Worm (Caenorhabditis elegans): ENCODE results near the gene R04F11.3.

Gene R04F11.3

DNA sequence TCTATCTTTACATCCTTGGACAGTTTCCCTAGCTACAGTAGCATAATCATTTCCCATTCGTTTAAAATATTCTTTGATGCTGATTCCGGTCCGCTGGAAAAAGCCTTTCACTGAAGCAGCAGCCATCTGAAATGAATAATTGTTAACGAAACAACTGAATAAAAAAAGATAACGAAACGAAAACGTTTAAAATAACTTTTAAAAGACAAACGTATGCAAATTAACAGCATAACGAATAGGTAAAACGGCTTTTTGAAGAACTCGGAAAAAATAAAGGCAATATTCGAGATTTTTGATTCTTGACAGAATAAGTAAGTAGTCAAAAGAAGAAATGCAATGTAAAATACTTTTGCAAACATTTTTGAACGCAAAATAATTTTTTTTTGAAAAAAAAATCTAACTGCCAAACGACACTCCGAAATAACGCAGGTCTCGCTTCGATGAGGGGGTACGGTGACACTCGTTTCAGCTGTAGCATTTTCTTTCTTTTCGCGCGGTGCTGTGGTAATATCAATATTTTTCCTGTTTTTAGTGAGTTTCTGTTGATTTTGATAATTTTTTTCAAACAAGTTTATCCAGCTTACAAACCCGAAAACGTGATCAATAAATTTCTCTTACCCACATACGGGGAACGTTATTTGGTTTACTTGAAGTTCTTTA is 1.0 kb upstream of the R04F11.3 start, which contains the start of the genes R04F11.5 and R04F11.2 (continued):
- TF ChIP-seq jun-1 (tag; optimal IDR thresholded peaks at IDR 0.05): peak; percentile 66
- TF ChIP-seq fkh-4 (tag; optimal IDR thresholded peaks at IDR 0.05; ENCODE audit: borderline replicate concordance): no peak
- TF ChIP-seq nhr-11 (tag; optimal IDR thresholded peaks at IDR 0.05): peak; percentile 34
- TF ChIP-seq C04F5.9 (tag; optimal IDR thresholded peaks at IDR 0.05): no peak
- peak; percentile 92 for TF ChIP-seq mep-1 (tag; optimal IDR thresholded peaks at IDR 0.05)
- 0 out of 2 replicates have a peak, but pooled peaks have one; percentile 56 for TF ChIP-seq grh-1 (GFP tag; IDR thresholded peaks at IDR 0.05)
- TF ChIP-seq lsy-2 (tag; optimal IDR thresholded peaks at IDR 0.05): peak; percentile 99
- TF ChIP-seq hpl-2 (GFP tag; optimal IDR thresholded peaks at IDR 0.05): peak; percentile 2
- peak; percentile 49 for TF ChIP-seq dsc-1 (tag; optimal IDR thresholded peaks at IDR 0.05)
- TF ChIP-seq nhr-90 (tag; optimal IDR thresholded peaks at IDR 0.05; ENCODE audit: poor library complexity): peak; percentile 71
- TF ChIP-seq blmp-1 (tag; optimal IDR thresholded peaks at IDR 0.05): peak; percentile 78
- peak; percentile 31 for TF ChIP-seq nhr-237 (tag; optimal IDR thresholded peaks at IDR 0.05)
- peak; percentile 94 for TF ChIP-seq C16A3.4 (tag; optimal IDR thresholded peaks at IDR 0.05)
- peak; percentile 84 for TF ChIP-seq nhr-71 (tag; optimal IDR thresholded peaks at IDR 0.05)
- peak in 3 of 6 experiments; percentile 45 to 91 (median 65) for TF ChIP-seq elt-3 (tag; optimal IDR thresholded peaks at IDR 0.05)
- peak; percentile 82 for TF ChIP-seq unc-130 (tag; optimal IDR thresholded peaks at IDR 0.05)
- TF ChIP-seq aly-2 (tag; optimal IDR thresholded peaks at IDR 0.05): peak; percentile 19
- TF ChIP-seq irx-1 (tag; optimal IDR thresholded peaks at IDR 0.05): peak; percentile 49
- TF ChIP-seq rnt-1 (tag; optimal IDR thresholded peaks at IDR 0.05): peak; percentile 68
- TF ChIP-seq dpl-1 (GFP tag; optimal IDR thresholded peaks at IDR 0.05): peak; percentile 80 to 88 (median 82)
- TF ChIP-seq fos-1 (tag; optimal IDR thresholded peaks at IDR 0.05): peak; percentile 71
- no peak for TF ChIP-seq fkh-10 (GFP tag; optimal IDR thresholded peaks at IDR 0.05)
- TF ChIP-seq tbx-2 (tag; optimal IDR thresholded peaks at IDR 0.05): peak; percentile 69
- TF ChIP-seq snu-23 (GFP tag; optimal IDR thresholded peaks at IDR 0.05): peak; percentile 86
- no peak for TF ChIP-seq tlp-1 (tag; optimal IDR thresholded peaks at IDR 0.05)
- TF ChIP-seq isw-1 (GFP tag; IDR thresholded peaks at IDR 0.05): peak; percentile 67

DNA sequence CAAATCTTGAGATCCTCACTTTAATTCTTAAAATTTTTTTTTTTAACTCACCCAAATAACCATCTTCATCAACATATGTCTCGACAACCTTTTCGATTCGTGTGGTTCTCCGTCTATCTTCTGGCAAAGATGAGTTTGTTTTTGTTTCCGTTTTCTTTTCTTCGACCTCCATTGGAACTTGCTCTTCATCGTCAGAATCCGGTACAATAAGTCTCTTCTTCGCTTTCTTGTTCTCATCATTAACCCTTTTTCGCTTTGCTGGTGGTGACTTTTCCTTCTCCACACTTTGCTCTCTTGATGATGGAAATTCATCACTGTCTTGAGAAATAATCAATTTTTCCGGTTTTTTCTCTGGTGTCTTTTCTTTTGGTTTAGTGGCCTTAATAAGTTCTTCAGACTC is 904 bp downstream of the R04F11.3 start:
- TF ChIP-seq nhr-47 (tag; optimal IDR thresholded peaks at IDR 0.05) (no peak), nhr-71 (tag; optimal IDR thresholded peaks at IDR 0.05) (no peak), nhr-11 (tag; optimal IDR thresholded peaks at IDR 0.05) (no peak), grh-1 (GFP tag; IDR thresholded peaks at IDR 0.05) (no peak), alr-1 (tag; optimal IDR thresholded peaks at IDR 0.05; ENCODE audit: borderline replicate concordance) (no peak), pqm-1 (tag; optimal IDR thresholded peaks at IDR 0.05) (no peak), tbx-2 (tag; optimal IDR thresholded peaks at IDR 0.05) (no peak), skn-1 (tag; optimal IDR thresholded peaks at IDR 0.05) (no peak), nhr-28 (tag; optimal IDR thresholded peaks at IDR 0.05) (no peak), nhr-77 (tag; optimal IDR thresholded peaks at IDR 0.05) (no peak)

DNA sequence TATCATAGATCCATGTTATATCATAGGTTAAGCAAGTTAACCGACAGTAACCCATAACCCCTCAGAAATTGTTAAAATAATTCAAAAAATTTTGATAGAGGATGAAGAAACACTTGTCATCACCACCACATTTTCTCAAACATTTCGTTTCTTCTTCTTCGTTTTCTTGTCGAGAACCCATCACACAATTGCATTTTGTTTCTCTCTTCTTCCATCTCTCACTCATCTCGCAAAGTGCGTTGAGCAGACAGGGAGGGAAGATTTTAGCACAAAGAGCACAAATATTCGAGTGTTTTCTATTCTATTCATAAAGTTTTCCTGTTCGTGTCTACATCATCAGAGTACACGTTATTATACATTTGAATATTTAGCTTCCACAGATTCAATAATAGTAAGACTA is 2.6 kb downstream of the R04F11.3 start:
- peak; percentile 44 for TF ChIP-seq fkh-10 (GFP tag; optimal IDR thresholded peaks at IDR 0.05)
- no peak for TF ChIP-seq dsc-1 (tag; optimal IDR thresholded peaks at IDR 0.05)
- TF ChIP-seq lin-14 (GFP tag; optimal IDR thresholded peaks at IDR 0.05): peak; percentile 75
- TF ChIP-seq ztf-11 (tag; optimal IDR thresholded peaks at IDR 0.05): no peak
- TF ChIP-seq C16A3.4 (tag; optimal IDR thresholded peaks at IDR 0.05): no peak
- TF ChIP-seq C34B4.2 (tag; optimal IDR thresholded peaks at IDR 0.05): no peak
- TF ChIP-seq nhr-76 (tag; optimal IDR thresholded peaks at IDR 0.05): no peak
- no peak for TF ChIP-seq unc-86 (tag; optimal IDR thresholded peaks at IDR 0.05)
- no peak for TF ChIP-seq unc-130 (tag; optimal IDR thresholded peaks at IDR 0.05)
- TF ChIP-seq lsy-2 (tag; optimal IDR thresholded peaks at IDR 0.05): peak in 1 of 2 experiments; percentile 33
